Fruit fly (Drosophila melanogaster) whole organism, prepupa: ENCODE measurements around the gene Act87E.

Experiments
- CG10669 ChIP-seq: fragments of 200-800 bp; sonication (Bioruptor generic); optimal IDR thresholded peaks from 3 replicates; lab custom pipeline; 2018; ENCODE audit warnings: missing biosample characterization, mild to moderate bottlenecking, missing genetic modification characterization, moderate library complexity
- CG11294 ChIP-seq: fragments of 200-800 bp; sonication (Bioruptor generic); IDR thresholded peaks from 2 replicates; pipeline ENCODE4 v1.3.6; 2022; ENCODE audit warnings: missing biosample characterization, missing genetic modification characterization
- CG11762 ChIP-seq: fragments of 200-800 bp; sonication (Bioruptor generic); optimal IDR thresholded peaks from 3 replicates; lab custom pipeline; 2016; ENCODE audit warnings: missing biosample characterization, missing genetic modification characterization; ENCODE audit not compliant: insufficient read depth
- CG11902 ChIP-seq: fragments of 200-800 bp; sonication (Bioruptor generic); optimal IDR thresholded peaks from 3 replicates; lab custom pipeline; 2016; ENCODE audit warnings: missing biosample characterization, missing genetic modification characterization
- CG15336 ChIP-seq: fragments of 200-800 bp; sonication (Bioruptor generic); IDR thresholded peaks from 2 replicates; pipeline ENCODE4 v1.3.6; 2022; ENCODE audit warnings: missing biosample characterization, missing genetic modification characterization
- CG1621 ChIP-seq: fragments of 200-800 bp; sonication (Bioruptor generic); optimal IDR thresholded peaks from 3 replicates; lab custom pipeline; 2018; ENCODE audit warnings: missing biosample characterization, mild to moderate bottlenecking, missing genetic modification characterization
- CG16779 ChIP-seq: fragments of 200-800 bp; sonication (Bioruptor generic); optimal IDR thresholded peaks from 3 replicates; lab custom pipeline; 2017; ENCODE audit warnings: missing biosample characterization, mild to moderate bottlenecking, missing genetic modification characterization
- CG3032 ChIP-seq: fragments of 200-800 bp; optimal IDR thresholded peaks from 2 replicates; lab custom pipeline; 2019; ENCODE audit warnings: missing biosample characterization, mild to moderate bottlenecking, missing genetic modification characterization, moderate library complexity
- CG31627 ChIP-seq: fragments of 200-800 bp; sonication (Bioruptor generic); optimal IDR thresholded peaks from 3 replicates; lab custom pipeline; 2016; ENCODE audit warnings: missing biosample characterization, missing genetic modification characterization
- CG32006 ChIP-seq: fragments of 200-800 bp; sonication (Bioruptor generic); optimal IDR thresholded peaks from 3 replicates; lab custom pipeline; 2017; ENCODE audit warnings: missing biosample characterization, mild to moderate bottlenecking, missing genetic modification characterization
- CG4318 ChIP-seq: fragments of 200-800 bp; sonication (Bioruptor generic); optimal IDR thresholded peaks from 3 replicates; lab custom pipeline; 2017; ENCODE audit warnings: missing biosample characterization, mild to moderate bottlenecking, missing genetic modification characterization
- CG6163 ChIP-seq: fragments of 200-800 bp; sonication (Bioruptor generic); IDR thresholded peaks from 3 replicates; pipeline ENCODE4 v1.3.6; 2022; ENCODE audit warnings: missing biosample characterization, missing genetic modification characterization
- CG6276 ChIP-seq: fragments of 200-800 bp; sonication (Bioruptor generic); optimal IDR thresholded peaks from 2 replicates; lab custom pipeline; 2017; ENCODE audit warnings: missing biosample characterization, mild to moderate bottlenecking, missing genetic modification characterization
- CG6792 ChIP-seq: fragments of 200-800 bp; sonication (Bioruptor generic); optimal IDR thresholded peaks from 3 replicates; lab custom pipeline; 2016; ENCODE audit warnings: missing biosample characterization, missing genetic modification characterization
- CG6808 ChIP-seq: fragments of 200-800 bp; sonication (Bioruptor generic); optimal IDR thresholded peaks from 3 replicates; lab custom pipeline; 2017; ENCODE audit warnings: missing biosample characterization, missing genetic modification characterization, mild to moderate bottlenecking, moderate library complexity, missing genetic modification reagents
- CG6854 ChIP-seq: fragments of 200-800 bp; sonication (Bioruptor generic); optimal IDR thresholded peaks from 2 replicates; lab custom pipeline; 2017; ENCODE audit warnings: missing biosample characterization, mild to moderate bottlenecking, missing genetic modification characterization
- CG7368 ChIP-seq: fragments of 200-800 bp; sonication (Bioruptor generic); optimal IDR thresholded peaks from 3 replicates; lab custom pipeline; 2016; ENCODE audit warnings: missing biosample characterization, missing genetic modification characterization
- CG8119 ChIP-seq: fragments of 200-800 bp; sonication (Bioruptor generic); IDR thresholded peaks from 3 replicates; pipeline ENCODE4 v1.3.6; 2022; ENCODE audit warnings: missing biosample characterization, missing genetic modification characterization
- CG8319 ChIP-seq: fragments of 200-800 bp; sonication (Bioruptor generic); optimal IDR thresholded peaks from 3 replicates; lab custom pipeline; 2016; ENCODE audit warnings: missing biosample characterization, missing genetic modification characterization
- CG9139 ChIP-seq: fragments of 200-800 bp; sonication (Bioruptor generic); optimal IDR thresholded peaks from 3 replicates; lab custom pipeline; 2017; ENCODE audit warnings: missing biosample characterization, mild to moderate bottlenecking, missing genetic modification characterization
- Eip75B ChIP-seq: fragments of 200-800 bp; sonication (Bioruptor generic); optimal IDR thresholded peaks from 3 replicates; lab custom pipeline; 2016; ENCODE audit warnings: missing biosample characterization, missing genetic modification characterization
- Eip78C ChIP-seq: fragments of 200-800 bp; sonication (Bioruptor generic); peaks from one replicate; lab custom pipeline; 2016; ENCODE audit warnings: missing biosample characterization, missing genetic modification characterization
- Eip93F ChIP-seq: fragments of 200-800 bp; sonication (Bioruptor generic); optimal IDR thresholded peaks from 2 replicates; lab custom pipeline; 2016; ENCODE audit warnings: missing biosample characterization, mild to moderate bottlenecking, missing genetic modification characterization
- Ets21C ChIP-seq: fragments of 200-800 bp; sonication (Bioruptor generic); optimal IDR thresholded peaks from 3 replicates; lab custom pipeline; 2016; ENCODE audit warnings: missing biosample characterization, missing genetic modification characterization
- Ets96B ChIP-seq: fragments of 200-800 bp; optimal IDR thresholded peaks from 2 replicates; lab custom pipeline; 2019; ENCODE audit warnings: missing biosample characterization, mild to moderate bottlenecking, missing genetic modification characterization, moderate library complexity
- Gug ChIP-seq: fragments of 200-800 bp; sonication (Bioruptor generic); IDR thresholded peaks from 2 replicates; pipeline ENCODE4 v1.3.6; 2022; ENCODE audit warnings: missing biosample characterization, missing genetic modification characterization
- Hr39 ChIP-seq: fragments of 200-800 bp; sonication (Bioruptor generic); optimal IDR thresholded peaks from 2 replicates; lab custom pipeline; 2016; ENCODE audit warnings: missing biosample characterization, missing genetic modification characterization
- Hr4 ChIP-seq: fragments of 200-800 bp; sonication (Bioruptor generic); optimal IDR thresholded peaks from 3 replicates; lab custom pipeline; 2016; ENCODE audit warnings: missing biosample characterization, missing genetic modification characterization
- Lpt ChIP-seq: fragments of 200-800 bp; sonication (Bioruptor generic); optimal IDR thresholded peaks from 3 replicates; lab custom pipeline; 2016; ENCODE audit warnings: missing biosample characterization, missing genetic modification characterization
- OdsH ChIP-seq: fragments of 200-800 bp; sonication (Bioruptor generic); optimal IDR thresholded peaks from 3 replicates; lab custom pipeline; 2016; ENCODE audit warnings: missing biosample characterization, missing genetic modification characterization
- Smox ChIP-seq: fragments of 200-800 bp; sonication (Bioruptor generic); optimal IDR thresholded peaks from 3 replicates; lab custom pipeline; 2016; ENCODE audit warnings: missing biosample characterization, missing genetic modification characterization
- Sox102F ChIP-seq: fragments of 200-800 bp; sonication (Bioruptor generic); optimal IDR thresholded peaks from 2 replicates; lab custom pipeline; 2016; ENCODE audit warnings: missing biosample characterization, mild to moderate bottlenecking, missing genetic modification characterization
- Sox15 ChIP-seq: fragments of 200-800 bp; sonication (Bioruptor generic); optimal IDR thresholded peaks from 3 replicates; lab custom pipeline; 2016; ENCODE audit warnings: missing biosample characterization, missing genetic modification characterization
- achi ChIP-seq: fragments of 200-800 bp; sonication (Bioruptor generic); optimal IDR thresholded peaks from 3 replicates; lab custom pipeline; 2016; ENCODE audit warnings: missing biosample characterization, missing genetic modification characterization
- acj6 ChIP-seq: fragments of 200-800 bp; sonication (Bioruptor generic); optimal IDR thresholded peaks from 3 replicates; lab custom pipeline; 2016; ENCODE audit warnings: missing biosample characterization, missing genetic modification characterization
- cyc ChIP-seq: fragments of 200-800 bp; sonication (Bioruptor generic); optimal IDR thresholded peaks from 3 replicates; lab custom pipeline; 2016; ENCODE audit warnings: missing biosample characterization, missing genetic modification characterization
- dac ChIP-seq: fragments of 200-800 bp; sonication (Bioruptor generic); optimal IDR thresholded peaks from 2 replicates; lab custom pipeline; 2017; ENCODE audit warnings: missing biosample characterization, mild to moderate bottlenecking, missing genetic modification characterization
- dsx ChIP-seq: fragments of 200-800 bp; optimal IDR thresholded peaks from 3 replicates; lab custom pipeline; 2019; ENCODE audit warnings: missing biosample characterization, mild to moderate bottlenecking, missing genetic modification characterization, moderate library complexity; ENCODE audit not compliant: poor library complexity, severe bottlenecking
- eg ChIP-seq: fragments of 200-800 bp; sonication (Bioruptor generic); IDR thresholded peaks from 3 replicates; pipeline ENCODE4 v1.3.6; 2022; ENCODE audit warnings: missing biosample characterization, missing genetic modification characterization
- esn ChIP-seq: fragments of 200-800 bp; sonication (Bioruptor generic); optimal IDR thresholded peaks from 2 replicates; lab custom pipeline; 2016; ENCODE audit warnings: missing biosample characterization, mild to moderate bottlenecking, missing genetic modification characterization, moderate library complexity
- fd59A ChIP-seq: fragments of 200-800 bp; sonication (Bioruptor generic); optimal IDR thresholded peaks from 2 replicates; lab custom pipeline; 2017; ENCODE audit warnings: missing biosample characterization, mild to moderate bottlenecking, missing genetic modification characterization, missing genetic modification reagents
- fd85E ChIP-seq: fragments of 200-800 bp; sonication (Bioruptor generic); optimal IDR thresholded peaks from 3 replicates; lab custom pipeline; 2016; ENCODE audit warnings: missing biosample characterization, missing genetic modification characterization
- fkh ChIP-seq: fragments of 200-800 bp; sonication (Bioruptor generic); optimal IDR thresholded peaks from 3 replicates; lab custom pipeline; 2017; ENCODE audit warnings: missing biosample characterization, mild to moderate bottlenecking, missing genetic modification characterization, moderate library complexity
- lz ChIP-seq: fragments of 200-800 bp; sonication (Bioruptor generic); optimal IDR thresholded peaks from 3 replicates; lab custom pipeline; 2016; ENCODE audit warnings: missing biosample characterization, missing genetic modification characterization
- net ChIP-seq: fragments of 200-800 bp; sonication (Bioruptor generic); optimal IDR thresholded peaks from 3 replicates; lab custom pipeline; 2016; ENCODE audit warnings: missing biosample characterization, missing genetic modification characterization
- pdm3 ChIP-seq: fragments of 200-800 bp; sonication (Bioruptor generic); optimal IDR thresholded peaks from 3 replicates; lab custom pipeline; 2016; ENCODE audit warnings: missing biosample characterization, missing genetic modification characterization
- spab ChIP-seq: fragments of 200-800 bp; sonication (Bioruptor generic); optimal IDR thresholded peaks from 2 replicates; lab custom pipeline; 2017; ENCODE audit warnings: missing biosample characterization, mild to moderate bottlenecking, missing genetic modification characterization, missing genetic modification reagents
- ss ChIP-seq, 2 experiments: fragments of 200-800 bp; sonication (Bioruptor generic); optimal IDR thresholded peaks; 2 replicates in 1 of 2; 3 replicates in 1 of 2; lab custom pipeline; 2017 to 2018; ENCODE audit warnings: mild to moderate bottlenecking in 2 of 2, missing biosample characterization in 2 of 2, missing genetic modification characterization in 2 of 2, moderate library complexity in 1 of 2
- topi ChIP-seq: fragments of 200-800 bp; sonication (Bioruptor generic); optimal IDR thresholded peaks from 3 replicates; lab custom pipeline; 2016; ENCODE audit warnings: missing biosample characterization, missing genetic modification characterization
- vri ChIP-seq: fragments of 200-800 bp; sonication (Bioruptor generic); optimal IDR thresholded peaks from 3 replicates; lab custom pipeline; 2016; ENCODE audit warnings: missing biosample characterization, mild to moderate bottlenecking, missing genetic modification characterization

Gene Act87E

DNA sequence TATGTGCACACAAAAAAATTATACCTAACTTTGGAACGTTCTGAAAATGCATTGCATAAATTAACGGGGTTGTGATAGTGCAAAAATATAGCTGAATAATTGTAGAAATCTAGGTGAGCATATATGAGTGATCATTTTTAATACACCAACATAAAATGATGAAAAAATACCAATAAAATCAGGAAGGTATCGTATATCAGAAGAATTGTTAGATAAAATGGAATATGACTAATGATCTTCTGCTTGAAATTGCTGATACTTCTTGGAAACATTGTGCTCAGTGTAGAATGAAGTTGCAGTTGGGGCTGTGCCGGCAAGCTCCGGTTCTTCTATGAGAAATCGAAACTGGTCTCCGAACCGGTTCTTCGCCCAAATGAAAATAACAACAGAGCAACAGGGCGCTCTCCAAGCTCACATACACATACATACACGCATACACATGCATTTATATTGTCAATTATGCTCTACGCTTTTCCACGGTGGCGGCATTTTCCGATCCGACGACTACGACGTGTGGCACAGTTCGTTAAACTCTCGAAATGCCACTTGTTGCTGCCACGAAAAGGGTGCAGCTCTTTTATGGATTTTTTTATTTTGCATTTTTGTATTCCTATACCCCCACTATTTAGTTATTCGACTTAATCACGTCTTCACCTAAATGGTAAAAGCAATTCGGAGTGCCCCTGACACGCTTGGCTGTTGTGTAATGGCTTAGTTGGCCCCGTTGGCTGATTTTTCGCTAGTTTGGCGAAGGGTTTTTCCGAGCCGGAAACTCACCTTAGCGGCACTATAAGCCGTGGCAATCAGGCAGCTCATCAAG, 24.7 kb upstream of the Act87E start:
- TF ChIP-seq CG6163 (GFP tag; lab: Robert Waterston, UW), result peak; percentile 88
- peak; percentile 94 for TF ChIP-seq Smox
- peak; percentile 97 for TF ChIP-seq Eip75B (GFP tag; lab: Kevin White, UChicago)
- TF ChIP-seq dsx (GFP tag; lab: Kevin White, UChicago), result peak; percentile 92
- TF ChIP-seq CG10669 (GFP tag; lab: Kevin White, UChicago), result peak; percentile 94
- TF ChIP-seq Ets96B (tag; lab: Kevin White, UChicago), result peak; percentile 93
- TF ChIP-seq CG31627, result peak; percentile 93
- TF ChIP-seq CG32006 (GFP tag; lab: Kevin White, UChicago), result peak; percentile 97
- TF ChIP-seq CG8119, result peak; percentile 94
- peak; percentile 83 for TF ChIP-seq CG11762 (GFP tag; lab: Kevin White, UChicago)
- TF ChIP-seq topi, result peak; percentile 93
- peak; percentile 51 for TF ChIP-seq Eip93F
- peak; percentile 97 for TF ChIP-seq Hr4 (GFP tag; lab: Kevin White, UChicago)
- TF ChIP-seq CG9139 (GFP tag; lab: Kevin White, UChicago), result peak; percentile 76
- TF ChIP-seq Sox15 (GFP tag; lab: Kevin White, UChicago), result peak; percentile 92
- TF ChIP-seq pdm3 (GFP tag; lab: Kevin White, UChicago), result peak; percentile 97
- TF ChIP-seq CG4318 (GFP tag; lab: Kevin White, UChicago), result peak; percentile 91
- peak; percentile 68 for TF ChIP-seq CG6854
- TF ChIP-seq CG11294 (GFP tag; lab: Robert Waterston, UW), result peak; percentile 74
- peak; percentile 96 for TF ChIP-seq OdsH
- TF ChIP-seq fd85E (GFP tag; lab: Kevin White, UChicago), result peak; percentile 74
- TF ChIP-seq CG11902 (GFP tag; lab: Kevin White, UChicago), result peak; percentile 81
- peak; percentile 96 for TF ChIP-seq lz
- peak; percentile 92 for TF ChIP-seq spab (GFP tag; lab: Kevin White, UChicago)
- peak; percentile 82 for TF ChIP-seq dac (GFP tag; lab: Kevin White, UChicago)
- TF ChIP-seq achi (GFP tag; lab: Kevin White, UChicago), result peak; percentile 93
- TF ChIP-seq CG6276 (GFP tag; lab: Kevin White, UChicago), result peak; percentile 92
- peak; percentile 91 for TF ChIP-seq fd59A (GFP tag; lab: Kevin White, UChicago)
- peak; percentile 94 for TF ChIP-seq CG6792 (GFP tag; lab: Kevin White, UChicago)
- TF ChIP-seq ss (GFP tag; optimal IDR thresholded peaks at IDR 0.05; lab: Kevin White, UChicago), result peak; percentile 91 to 93
- TF ChIP-seq CG3032 (tag; lab: Kevin White, UChicago), result peak; percentile 96
- TF ChIP-seq CG1621 (tag; lab: Kevin White, UChicago), result peak; percentile 91
- TF ChIP-seq Sox102F (GFP tag; lab: Kevin White, UChicago), result peak; percentile 95
- peak; percentile 93 for TF ChIP-seq vri (GFP tag; lab: Kevin White, UChicago)
- TF ChIP-seq CG16779, result peak; percentile 90
- peak; percentile 18 for TF ChIP-seq fkh (GFP tag; lab: Kevin White, UChicago)
- TF ChIP-seq Hr39, result peak; percentile 94
- peak; percentile 99 for TF ChIP-seq Eip78C (GFP tag; lab: Kevin White, UChicago)
- TF ChIP-seq acj6 (GFP tag; lab: Kevin White, UChicago), result peak; percentile 95
- peak; percentile 81 for TF ChIP-seq Gug (GFP tag; lab: Robert Waterston, UW)
- peak; percentile 93 for TF ChIP-seq CG6808
- peak; percentile 90 for TF ChIP-seq Ets21C (GFP tag; lab: Kevin White, UChicago)
- TF ChIP-seq net (GFP tag; lab: Kevin White, UChicago), result peak; percentile 96
- TF ChIP-seq CG7368 (GFP tag; lab: Kevin White, UChicago), result peak; percentile 91
- TF ChIP-seq Lpt (GFP tag; lab: Kevin White, UChicago), result peak; percentile 80
- peak; percentile 93 for TF ChIP-seq CG15336
- peak; percentile 97 for TF ChIP-seq esn (GFP tag; lab: Kevin White, UChicago)
- TF ChIP-seq eg (GFP tag; lab: Robert Waterston, UW), result peak; percentile 85; the same call in 2 of the 3 replicates
- peak; percentile 89 for TF ChIP-seq cyc (GFP tag; lab: Kevin White, UChicago)
- peak; percentile 88 for TF ChIP-seq CG8319 (GFP tag; lab: Kevin White, UChicago)
